Worm (Caenorhabditis elegans) whole organism, L1 larva: ENCODE results near the gene Y55F3BR.2.

Experiments used
- C04F5.9 ChIP-seq: sonication (generic microtip); optimal IDR thresholded peaks from 2 replicates; lab custom pipeline; 2016; ENCODE audit warnings: missing genetic modification characterization, missing compliant biosample characterization
- C16A3.4 ChIP-seq: fragments of 150-350 bp; optimal IDR thresholded peaks from 2 replicates; lab custom pipeline; 2014; ENCODE audit warnings: missing biosample characterization, missing genetic modification characterization
- C34B4.2 ChIP-seq: sonication (generic microtip); optimal IDR thresholded peaks from 2 replicates; lab custom pipeline; 2017; ENCODE audit warnings: mild to moderate bottlenecking, missing genetic modification characterization, missing compliant biosample characterization
- Y116A8C.19 ChIP-seq: sonication (generic microtip); optimal IDR thresholded peaks from 2 replicates; lab custom pipeline; 2016; ENCODE audit warnings: missing compliant biosample characterization, missing genetic modification characterization, borderline replicate concordance
- ceh-63 ChIP-seq: fragments of 200-800 bp; sonication (Bioruptor generic); optimal IDR thresholded peaks from 2 replicates; lab custom pipeline; 2018; ENCODE audit warnings: mild to moderate bottlenecking, missing genetic modification characterization, missing compliant biosample characterization
- ceh-90 ChIP-seq: sonication (generic microtip); optimal IDR thresholded peaks from 2 replicates; lab custom pipeline; 2016; ENCODE audit warnings: missing genetic modification characterization, missing compliant biosample characterization
- dpl-1 ChIP-seq, 3 experiments: fragments of 150-350 bp in 2 of 3; sonication (generic microtip) in 1 of 3; optimal IDR thresholded peaks; 2 replicates each; lab custom pipeline; 2014 to 2017; ENCODE audit warnings: missing biosample characterization in 3 of 3, missing genetic modification characterization in 3 of 3, missing genetic modification reagents in 3 of 3
- dsc-1 ChIP-seq: sonication (generic microtip); optimal IDR thresholded peaks from 2 replicates; lab custom pipeline; 2016; ENCODE audit warnings: mild to moderate bottlenecking, missing genetic modification characterization, missing compliant biosample characterization
- efl-1 ChIP-seq, 4 experiments: fragments of 150-350 bp; optimal IDR thresholded peaks in 3 of 4; peaks in 1 of 4; 1 replicate in 1 of 4; 2 replicates in 3 of 4; lab custom pipeline; 2014; ENCODE audit warnings: missing biosample characterization in 2 of 4, missing genetic modification characterization in 2 of 4, missing genetic modification reagents in 2 of 4
- egl-27 ChIP-seq, 2 experiments: fragments of 150-350 bp in 1 of 2; sonication (generic microtip); optimal IDR thresholded peaks; 3 replicates each; lab custom pipeline; 2017 to 2018; ENCODE audit warnings: missing biosample characterization in 2 of 2, missing genetic modification characterization in 2 of 2, missing genetic modification reagents in 2 of 2
- elt-2 ChIP-seq: sonication (generic microtip); optimal IDR thresholded peaks from 2 replicates; lab custom pipeline; 2016; ENCODE audit warnings: missing genetic modification characterization, mild to moderate bottlenecking, inconsistent platforms, missing compliant biosample characterization, missing genetic modification reagents
- fkh-8 ChIP-seq: sonication (generic microtip); optimal IDR thresholded peaks from 2 replicates; lab custom pipeline; 2016; ENCODE audit warnings: mild to moderate bottlenecking, missing genetic modification characterization, missing compliant biosample characterization
- fos-1 ChIP-seq: fragments of 150-350 bp; optimal IDR thresholded peaks from 2 replicates; lab custom pipeline; 2014; ENCODE audit warnings: missing biosample characterization, missing genetic modification characterization
- grh-1 ChIP-seq: fragments of 200-800 bp; sonication (Bioruptor generic); IDR thresholded peaks from 2 replicates; pipeline ENCODE4 v1.3.6; 2022; ENCODE audit warnings: missing genetic modification reagents, missing genetic modification characterization, missing compliant biosample characterization
- hlh-17 ChIP-seq: fragments of 200-800 bp; sonication (Bioruptor generic); optimal IDR thresholded peaks from 2 replicates; lab custom pipeline; 2018; ENCODE audit warnings: missing genetic modification characterization, mild to moderate bottlenecking, missing compliant biosample characterization, moderate library complexity, borderline replicate concordance
- isw-1 ChIP-seq: fragments of 200-800 bp; sonication (Bioruptor generic); IDR thresholded peaks from 2 replicates; pipeline ENCODE4 v1.3.6; 2022; ENCODE audit warnings: missing genetic modification characterization, missing compliant biosample characterization
- jun-1 ChIP-seq: fragments of 150-350 bp; optimal IDR thresholded peaks from 2 replicates; lab custom pipeline; 2014; ENCODE audit warnings: missing biosample characterization, missing genetic modification reagents, missing genetic modification characterization
- lin-13 ChIP-seq: fragments of 150-350 bp; optimal IDR thresholded peaks from 2 replicates; lab custom pipeline; 2014; ENCODE audit warnings: missing biosample characterization, missing genetic modification reagents, missing genetic modification characterization
- lin-35 ChIP-seq, 2 experiments: fragments of 150-350 bp; optimal IDR thresholded peaks; 2 replicates each; lab custom pipeline; 2014; ENCODE audit warnings: missing biosample characterization in 2 of 2, missing genetic modification characterization in 2 of 2, missing genetic modification reagents in 2 of 2
- mep-1 ChIP-seq: fragments of 150-350 bp; optimal IDR thresholded peaks from 2 replicates; lab custom pipeline; 2014; ENCODE audit warnings: missing biosample characterization, missing genetic modification characterization
- nhr-12 ChIP-seq: sonication (generic microtip); optimal IDR thresholded peaks from 2 replicates; lab custom pipeline; 2017; ENCODE audit warnings: missing biosample characterization, missing genetic modification characterization
- nhr-28 ChIP-seq: fragments of 150-350 bp; optimal IDR thresholded peaks from 2 replicates; lab custom pipeline; 2014; ENCODE audit warnings: missing biosample characterization, missing genetic modification characterization
- nhr-47 ChIP-seq: sonication (generic microtip); optimal IDR thresholded peaks from 2 replicates; lab custom pipeline; 2016; ENCODE audit warnings: mild to moderate bottlenecking, missing genetic modification characterization, moderate library complexity, missing compliant biosample characterization
- nhr-76 ChIP-seq: sonication (generic microtip); optimal IDR thresholded peaks from 2 replicates; lab custom pipeline; 2017; ENCODE audit warnings: missing biosample characterization, missing genetic modification characterization
- nhr-90 ChIP-seq: sonication (generic microtip); optimal IDR thresholded peaks from 2 replicates; lab custom pipeline; 2016; ENCODE audit warnings: mild to moderate bottlenecking, missing genetic modification characterization, missing compliant biosample characterization; ENCODE audit not compliant: poor library complexity
- pax-3 ChIP-seq: fragments of 200-800 bp; sonication (Bioruptor generic); optimal IDR thresholded peaks from 2 replicates; lab custom pipeline; 2018; ENCODE audit warnings: mild to moderate bottlenecking, missing genetic modification characterization, moderate library complexity, missing compliant biosample characterization
- rnt-1 ChIP-seq: sonication (generic microtip); optimal IDR thresholded peaks from 2 replicates; lab custom pipeline; 2016; ENCODE audit warnings: mild to moderate bottlenecking, missing genetic modification characterization, moderate library complexity, missing compliant biosample characterization
- snpc-4 ChIP-seq: fragments of 150-350 bp; optimal IDR thresholded peaks from 2 replicates; lab custom pipeline; 2014; ENCODE audit warnings: missing biosample characterization, missing genetic modification characterization
- snu-23 ChIP-seq: sonication (generic microtip); optimal IDR thresholded peaks from 2 replicates; lab custom pipeline; 2016; ENCODE audit warnings: missing genetic modification characterization, missing compliant biosample characterization
- sptf-1 ChIP-seq: fragments of 150-350 bp; optimal IDR thresholded peaks from 2 replicates; lab custom pipeline; 2014; ENCODE audit warnings: missing biosample characterization, missing genetic modification characterization
- swsn-7 ChIP-seq: sonication (generic microtip); optimal IDR thresholded peaks from 2 replicates; lab custom pipeline; 2016; ENCODE audit warnings: missing genetic modification characterization, missing compliant biosample characterization
- tbx-2 ChIP-seq: sonication (generic microtip); optimal IDR thresholded peaks from 2 replicates; lab custom pipeline; 2016; ENCODE audit warnings: missing genetic modification characterization, missing compliant biosample characterization
- unc-86 ChIP-seq: sonication (generic microtip); optimal IDR thresholded peaks from 2 replicates; lab custom pipeline; 2016; ENCODE audit warnings: missing genetic modification characterization, missing compliant biosample characterization
- unc-98 ChIP-seq: fragments of 200-800 bp; sonication (Bioruptor generic); IDR thresholded peaks from 2 replicates; pipeline ENCODE4 v1.3.6; 2022; ENCODE audit warnings: missing genetic modification characterization, missing compliant biosample characterization
- xbp-1 ChIP-seq: sonication (generic microtip); optimal IDR thresholded peaks from 2 replicates; lab custom pipeline; 2016; ENCODE audit warnings: missing genetic modification characterization, missing compliant biosample characterization
- zip-4 ChIP-seq: fragments of 200-800 bp; sonication (Bioruptor generic); optimal IDR thresholded peaks from 2 replicates; lab custom pipeline; 2018; ENCODE audit warnings: mild to moderate bottlenecking, missing genetic modification characterization, moderate library complexity, missing compliant biosample characterization
- ztf-11 ChIP-seq, 2 experiments: sonication (generic microtip); optimal IDR thresholded peaks; 2 replicates each; lab custom pipeline; 2016 to 2017; ENCODE audit warnings: missing genetic modification characterization in 2 of 2, missing biosample characterization in 1 of 2, missing compliant biosample characterization in 1 of 2

Y55F3BR.2 gene

DNA sequence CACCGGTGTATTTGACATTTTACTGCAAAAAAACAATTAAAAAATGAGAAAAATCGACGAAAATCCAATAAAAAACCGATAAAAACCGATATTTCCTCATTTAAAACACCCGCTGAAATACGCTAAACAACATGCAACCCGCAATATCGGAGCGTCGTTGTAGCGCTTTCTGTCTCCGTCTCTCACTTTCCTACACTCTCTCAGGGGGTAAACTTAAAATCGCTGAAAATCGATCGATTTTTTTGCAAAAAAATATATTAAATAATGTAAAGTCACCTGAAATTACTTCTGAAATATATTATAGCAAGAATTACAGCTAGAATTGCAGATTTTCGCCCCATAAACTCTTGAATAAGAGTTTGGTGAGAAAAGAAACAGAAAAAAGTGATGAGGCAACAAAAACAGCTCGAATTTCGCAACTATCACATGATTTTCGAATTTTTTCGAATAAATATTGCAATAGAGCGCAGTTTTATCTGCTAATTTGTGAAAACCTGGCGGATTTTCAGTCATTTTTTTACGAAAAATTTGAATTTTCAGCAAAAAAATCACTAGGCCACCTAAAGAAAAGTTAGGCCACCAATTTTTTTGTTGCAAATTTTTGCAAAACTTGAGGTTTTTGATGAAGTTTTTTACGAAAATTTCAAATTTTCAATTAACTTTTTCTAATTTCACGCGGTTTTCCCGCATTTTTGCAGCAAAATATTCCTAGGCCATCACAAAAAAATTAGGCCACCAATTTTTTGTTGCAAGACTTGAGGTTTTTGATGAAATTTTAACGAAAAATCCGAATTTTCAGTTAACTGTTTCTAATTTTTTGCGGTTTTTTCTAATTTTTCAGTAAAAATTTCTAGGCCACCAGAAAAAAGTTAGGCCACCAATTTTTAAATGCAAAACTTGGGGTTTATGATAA lies 4.1 kb upstream of the Y55F3BR.2 start, which contains the start of the genes lem-4 and Y55F3BR.11 (continued):
- peak; percentile 80 for TF ChIP-seq mep-1
- peak; percentile 73 for TF ChIP-seq nhr-90 (tag; lab: Kevin White, UChicago)
- TF ChIP-seq snu-23 (GFP tag; lab: Kevin White, UChicago): peak; percentile 84
- TF ChIP-seq C16A3.4 (tag; lab: Kevin White, UChicago): peak; percentile 66
- peak; percentile 62 for TF ChIP-seq isw-1 (GFP tag; lab: Robert Waterston, UW)
- TF ChIP-seq C34B4.2 (tag; lab: Kevin White, UChicago): no peak
- TF ChIP-seq jun-1 (tag; lab: Kevin White, UChicago): peak; percentile 41
- peak; percentile 91 to 95 (median 95) for TF ChIP-seq dpl-1 (GFP tag; optimal IDR thresholded peaks at IDR 0.05; lab: Kevin White, UChicago)
- TF ChIP-seq Y116A8C.19 (tag; lab: Kevin White, UChicago): no peak
- TF ChIP-seq lin-13 (GFP tag; lab: Kevin White, UChicago): peak; percentile 45
- TF ChIP-seq nhr-76 (tag; lab: Kevin White, UChicago): no peak
- TF ChIP-seq fkh-8 (tag; lab: Kevin White, UChicago): peak; percentile 68
- no peak for TF ChIP-seq ztf-11 (tag; optimal IDR thresholded peaks at IDR 0.05; lab: Kevin White, UChicago)
- TF ChIP-seq egl-27 (tag; optimal IDR thresholded peaks at IDR 0.05; lab: Kevin White, UChicago): no peak
- TF ChIP-seq xbp-1 (tag; lab: Kevin White, UChicago): peak; percentile 71
- TF ChIP-seq sptf-1 (tag; lab: Kevin White, UChicago): no peak
- TF ChIP-seq unc-98 (GFP tag; lab: Robert Waterston, UW): no peak
- TF ChIP-seq rnt-1 (tag; lab: Kevin White, UChicago): peak; percentile 71
- TF ChIP-seq dsc-1: peak; percentile 69
- peak; percentile 72 for TF ChIP-seq fos-1 (tag; lab: Kevin White, UChicago)
- TF ChIP-seq pax-3: peak; percentile 15
- TF ChIP-seq nhr-12 (tag; lab: Kevin White, UChicago): no peak
- no peak for TF ChIP-seq hlh-17 (GFP tag; lab: Kevin White, UChicago)
- TF ChIP-seq unc-86 (tag; lab: Kevin White, UChicago): peak; percentile 62
- peak; percentile 51 for TF ChIP-seq grh-1
- TF ChIP-seq C04F5.9: peak; percentile 12
- peak; percentile 18 for TF ChIP-seq ceh-90
- peak; percentile 93 to 97 for TF ChIP-seq lin-35 (GFP tag; optimal IDR thresholded peaks at IDR 0.05; lab: Kevin White, UChicago)
- no peak for TF ChIP-seq ceh-63 (GFP tag; lab: Kevin White, UChicago)
- peak; percentile 82 for TF ChIP-seq snpc-4 (tag; lab: Kevin White, UChicago)
- TF ChIP-seq zip-4 (GFP tag; lab: Kevin White, UChicago): peak; percentile 31
- peak; percentile 84 for TF ChIP-seq nhr-47
- TF ChIP-seq nhr-28 (tag; lab: Kevin White, UChicago): no peak

- no peak for TF ChIP-seq tbx-2 (tag; lab: Kevin White, UChicago)
- peak in 1 of 2 experiments; percentile 10 for TF ChIP-seq lin-35 (GFP tag; optimal IDR thresholded peaks at IDR 0.05; lab: Kevin White, UChicago)
- TF ChIP-seq efl-1 (optimal IDR thresholded peaks at IDR 0.05; lab: Kevin White, UChicago): no peak
- TF ChIP-seq efl-1 (GFP tag; optimal IDR thresholded peaks at IDR 0.05 in 1 of 2; lab: Kevin White, UChicago): peak in 1 of 2 experiments; percentile 85
- TF ChIP-seq swsn-7 (tag; lab: Kevin White, UChicago): no peak
- peak; percentile 21 for TF ChIP-seq elt-2 (tag; lab: Kevin White, UChicago)
- TF ChIP-seq, all 84 proteins: peak for 3
These were observed 3.2 kb upstream of the Y55F3BR.2 start for ce11 chrIV:855483-855882.
